Fruit fly (Drosophila melanogaster) whole organism, prepupa: ENCODE measurements around the gene CG31111.

Experiments used
- CG10669 ChIP-seq: fragments of 200-800 bp; sonication (Bioruptor generic); optimal IDR thresholded peaks from 3 replicates; lab custom pipeline; 2018; ENCODE audit warnings: missing biosample characterization, mild to moderate bottlenecking, missing genetic modification characterization, moderate library complexity
- CG11762 ChIP-seq: fragments of 200-800 bp; sonication (Bioruptor generic); optimal IDR thresholded peaks from 3 replicates; lab custom pipeline; 2016; ENCODE audit warnings: missing biosample characterization, missing genetic modification characterization; ENCODE audit not compliant: insufficient read depth
- Ets21C ChIP-seq: fragments of 200-800 bp; sonication (Bioruptor generic); optimal IDR thresholded peaks from 3 replicates; lab custom pipeline; 2016; ENCODE audit warnings: missing biosample characterization, missing genetic modification characterization
- topi ChIP-seq: fragments of 200-800 bp; sonication (Bioruptor generic); optimal IDR thresholded peaks from 3 replicates; lab custom pipeline; 2016; ENCODE audit warnings: missing biosample characterization, missing genetic modification characterization

- no peak for TF ChIP-seq CG10669
- TF ChIP-seq CG11762 (GFP tag; lab: Kevin White, UChicago): no peak
- no peak for TF ChIP-seq topi (GFP tag; lab: Kevin White, UChicago)
- TF ChIP-seq Ets21C (GFP tag; lab: Kevin White, UChicago): no peak
These were observed 646 bp upstream of the CG31111 start for dm6 chr3R:25056488-25057157.
